Worm (Caenorhabditis elegans) whole organism, L4/young adult: Measurements from ENCODE around the gene mca-1.

ENCODE experiments used
- W03F9.2 ChIP-seq: fragments of 150-350 bp; optimal IDR thresholded peaks from 2 replicates; lab custom pipeline; 2014; ENCODE audit warnings: missing biosample characterization, missing genetic modification characterization
- him-1 ChIP-seq: sonication (generic microtip); optimal IDR thresholded peaks from 2 replicates; lab custom pipeline; 2016; ENCODE audit warnings: missing genotype, missing genetic modification reagents, missing genetic modification characterization, missing compliant biosample characterization

- TF ChIP-seq W03F9.2 (tag; lab: Kevin White, UChicago) (no peak), him-1 (no peak)
Observed at ce11 chrIV:9632094-9632493, 2.7 kb downstream of the mca-1 start.
